Fruit fly (Drosophila melanogaster): ENCODE measurements around the gene Ipk2.
A peak's percentile ranks its signal among the peaks of the same experiment; 100 is the strongest.

Gene Ipk2

dm6 chr2L:577186-577585 lies 3.1 kb upstream of the Ipk2 start, which contains the start of gene Pph13:
TSS of gene Pph13 (plus strand) at chr2L:577486.
- TF ChIP-seq woc (GFP tag; optimal IDR thresholded peaks at IDR 0.05) = no peak
- no peak for TF ChIP-seq CrebA (GFP tag; optimal IDR thresholded peaks at IDR 0.05; ENCODE audit: borderline replicate concordance)
- no peak for TF ChIP-seq CG32264 (GFP tag; optimal IDR thresholded peaks at IDR 0.05)
- no peak for TF ChIP-seq h (GFP tag; optimal IDR thresholded peaks at IDR 0.05)
- TF ChIP-seq Jra (GFP tag; optimal IDR thresholded peaks at IDR 0.05) = no peak
- no peak for TF ChIP-seq Mio (GFP tag; optimal IDR thresholded peaks at IDR 0.05)
- no peak for TF ChIP-seq foxo (GFP tag; optimal IDR thresholded peaks at IDR 0.05)
- TF ChIP-seq tai (GFP tag; optimal IDR thresholded peaks at IDR 0.05) = no peak
- TF ChIP-seq brk (GFP tag; optimal IDR thresholded peaks at IDR 0.05) = no peak
- TF ChIP-seq rgr (GFP tag; optimal IDR thresholded peaks at IDR 0.05) = no peak
- no peak for TF ChIP-seq OdsH (GFP tag; optimal IDR thresholded peaks at IDR 0.05)
- no peak for TF ChIP-seq dl (GFP tag; optimal IDR thresholded peaks at IDR 0.05; ENCODE audit: insufficient read depth in 1 of 2, partially characterized antibody in 2 of 2)
- TF ChIP-seq br (GFP tag; optimal IDR thresholded peaks at IDR 0.05) = no peak
- no peak for TF ChIP-seq Myc (optimal IDR thresholded peaks at IDR 0.05)
- TF ChIP-seq lola (GFP tag; optimal IDR thresholded peaks at IDR 0.05) = no peak
- TF ChIP-seq Hnf4 (GFP tag; optimal IDR thresholded peaks at IDR 0.05) = no peak
- TF ChIP-seq Hr78 (GFP tag; optimal IDR thresholded peaks at IDR 0.05) = no peak

DNA sequence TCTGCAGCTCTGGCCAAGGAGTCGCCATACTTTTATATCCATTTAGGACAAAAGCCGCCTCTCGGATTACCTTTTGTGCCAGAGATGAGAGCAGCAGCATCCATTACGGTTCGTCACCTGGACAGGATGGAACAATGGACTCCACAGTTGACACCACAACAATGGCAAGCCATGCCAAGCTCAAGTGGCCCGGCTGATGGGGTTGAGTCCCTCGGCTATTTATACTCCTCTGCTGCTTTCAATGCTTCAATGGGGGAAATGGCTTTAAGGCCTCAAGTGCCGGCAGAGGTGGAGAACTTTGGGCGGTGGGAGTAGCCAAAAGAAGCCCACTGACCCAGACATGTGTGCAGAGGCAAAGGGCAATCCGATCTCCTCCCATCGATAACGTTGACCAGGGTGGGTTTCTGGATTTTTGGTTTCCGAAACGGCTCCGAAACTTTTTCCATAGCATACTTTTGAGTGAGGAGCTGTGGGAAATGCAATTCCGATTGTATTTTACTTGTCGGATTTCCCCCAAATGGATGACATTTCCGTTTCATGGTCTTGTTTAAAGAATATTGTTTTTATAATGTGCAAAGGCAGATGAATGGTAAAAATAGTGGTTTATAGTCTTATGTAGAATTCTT lies 2.6 kb upstream of the Ipk2 start, which contains the start of gene Ptth:
Gene Ptth, minus strand, starts transcription at position 338 of the 626 bp plus-strand sequence.
- TF ChIP-seq ey (GFP tag; optimal IDR thresholded peaks at IDR 0.05) (no peak), HLH106 (tag; optimal IDR thresholded peaks at IDR 0.05) (no peak), Myc (optimal IDR thresholded peaks at IDR 0.05) (peak; percentile 73)

- TF ChIP-seq foxo (GFP tag; optimal IDR thresholded peaks at IDR 0.05) (no peak), fru (GFP tag; optimal IDR thresholded peaks at IDR 0.05) (no peak), sv (GFP tag; optimal IDR thresholded peaks at IDR 0.05) (peak; percentile 39), tai (GFP tag; optimal IDR thresholded peaks at IDR 0.05) (no peak), Dfd (GFP tag; optimal IDR thresholded peaks at IDR 0.05) (no peak), psq (GFP tag; optimal IDR thresholded peaks at IDR 0.05) (peak; percentile 34), jim (GFP tag; optimal IDR thresholded peaks at IDR 0.05) (no peak), h (GFP tag; optimal IDR thresholded peaks at IDR 0.05) (no peak), Rel (GFP tag; optimal IDR thresholded peaks at IDR 0.05) (no peak), Rel (tag; optimal IDR thresholded peaks at IDR 0.05) (no peak), sage (GFP tag; optimal IDR thresholded peaks at IDR 0.05) (no peak), CG32264 (GFP tag; optimal IDR thresholded peaks at IDR 0.05) (no peak), GATAd (GFP tag; optimal IDR thresholded peaks at IDR 0.05) (peak; percentile 2), dmrt93B (GFP tag; optimal IDR thresholded peaks at IDR 0.05) (no peak), ey (GFP tag; optimal IDR thresholded peaks at IDR 0.05) (peak; percentile 1), brk (GFP tag; optimal IDR thresholded peaks at IDR 0.05) (no peak), lola (GFP tag; optimal IDR thresholded peaks at IDR 0.05) (no peak), br (GFP tag; optimal IDR thresholded peaks at IDR 0.05) (no peak), Hr83 (GFP tag; optimal IDR thresholded peaks at IDR 0.05; ENCODE audit: poor library complexity, severe bottlenecking) (no peak), Jra (GFP tag; optimal IDR thresholded peaks at IDR 0.05) (no peak), woc (GFP tag; optimal IDR thresholded peaks at IDR 0.05) (no peak), rgr (GFP tag; optimal IDR thresholded peaks at IDR 0.05) (no peak), Abd-B (GFP tag; optimal IDR thresholded peaks at IDR 0.05) (no peak), Sp1 (GFP tag; optimal IDR thresholded peaks at IDR 0.05) (peak; percentile 53), CrebA (GFP tag; optimal IDR thresholded peaks at IDR 0.05; ENCODE audit: borderline replicate concordance) (no peak), Myc (optimal IDR thresholded peaks at IDR 0.05) (peak; percentile 52), Vsx2 (GFP tag; optimal IDR thresholded peaks at IDR 0.05; ENCODE audit: partially characterized antibody) (no peak), usp (GFP tag; optimal IDR thresholded peaks at IDR 0.05) (no peak), dl (GFP tag; optimal IDR thresholded peaks at IDR 0.05; ENCODE audit: insufficient read depth in 1 of 2, partially characterized antibody in 2 of 2) (no peak), OdsH (GFP tag; optimal IDR thresholded peaks at IDR 0.05) (peak; percentile 35), pan (optimal IDR thresholded peaks at IDR 0.05) (no peak), CG9705 (GFP tag; optimal IDR thresholded peaks at IDR 0.05) (peak; percentile 54), Dif (GFP tag; optimal IDR thresholded peaks at IDR 0.05; ENCODE audit: partially characterized antibody) (no peak), dsf (GFP tag; optimal IDR thresholded peaks at IDR 0.05; ENCODE audit: borderline replicate concordance) (no peak), Hnf4 (GFP tag; optimal IDR thresholded peaks at IDR 0.05) (no peak), Mio (GFP tag; optimal IDR thresholded peaks at IDR 0.05) (no peak), HLH106 (tag; optimal IDR thresholded peaks at IDR 0.05) (peak; percentile 58), Hr78 (GFP tag; optimal IDR thresholded peaks at IDR 0.05) (no peak), N (GFP tag; optimal IDR thresholded peaks at IDR 0.05) (no peak)
These were observed 6.0 kb downstream of the Ipk2 start, which contains the start of the genes Nle and Sf3b1 for dm6 chr2L:568030-568429. TSS of gene Nle (minus strand) at chr2L:568121. TSS of gene Sf3b1 (plus strand) at chr2L:568340.

Data from whole organism, wandering third instar larva.